Worm (Caenorhabditis elegans) whole organism, late embryonic: Measurements from ENCODE around the gene str-165.
A peak's percentile ranks its signal among the peaks of the same experiment; 100 is the strongest.

Experiments
- C08G9.2 ChIP-seq: sonication (generic microtip); optimal IDR thresholded peaks from 2 replicates; lab custom pipeline; 2016; ENCODE audit warnings: mild to moderate bottlenecking, missing genetic modification characterization, moderate library complexity, missing compliant biosample characterization
- F13H6.1 ChIP-seq: sonication (generic microtip); optimal IDR thresholded peaks from 2 replicates; lab custom pipeline; 2016; ENCODE audit warnings: missing genetic modification characterization, missing compliant biosample characterization
- K02D7.2 ChIP-seq: sonication (generic microtip); optimal IDR thresholded peaks from 2 replicates; lab custom pipeline; 2017; ENCODE audit warnings: mild to moderate bottlenecking, missing genetic modification characterization, missing compliant biosample characterization
- K09A11.1 ChIP-seq: sonication (generic microtip); optimal IDR thresholded peaks from 2 replicates; lab custom pipeline; 2017; ENCODE audit warnings: antibody characterized with exemption, mild to moderate bottlenecking, missing genetic modification characterization, missing compliant biosample characterization; ENCODE audit not compliant: insufficient read depth
- T23F11.4 ChIP-seq: fragments of 200-800 bp; sonication (Bioruptor generic); optimal IDR thresholded peaks from 2 replicates; lab custom pipeline; 2018; ENCODE audit warnings: mild to moderate bottlenecking, missing genetic modification characterization, missing compliant biosample characterization
- Y22D7AL.16 ChIP-seq: sonication (generic microtip); optimal IDR thresholded peaks from 2 replicates; lab custom pipeline; 2016; ENCODE audit warnings: missing genetic modification characterization, missing compliant biosample characterization
- ahr-1 ChIP-seq: sonication (generic microtip); optimal IDR thresholded peaks from 2 replicates; lab custom pipeline; 2016; ENCODE audit warnings: missing genetic modification characterization, missing compliant biosample characterization
- ceh-14 ChIP-seq: sonication (generic microtip); optimal IDR thresholded peaks from 2 replicates; lab custom pipeline; 2016; ENCODE audit warnings: missing genotype, missing genetic modification characterization, missing compliant biosample characterization
- ceh-18 ChIP-seq: sonication (generic microtip); optimal IDR thresholded peaks from 2 replicates; lab custom pipeline; 2016; ENCODE audit warnings: missing genetic modification characterization, missing compliant biosample characterization
- ceh-19 ChIP-seq: fragments of 200-800 bp; sonication (Bioruptor generic); optimal IDR thresholded peaks from 2 replicates; lab custom pipeline; 2018; ENCODE audit warnings: mild to moderate bottlenecking, missing genetic modification characterization, missing compliant biosample characterization
- ceh-30 ChIP-seq: fragments of 150-350 bp; optimal IDR thresholded peaks from 2 replicates; lab custom pipeline; 2014; ENCODE audit warnings: missing biosample characterization, missing genetic modification characterization
- ceh-34 ChIP-seq: sonication (generic microtip); optimal IDR thresholded peaks from 2 replicates; lab custom pipeline; 2016; ENCODE audit warnings: mild to moderate bottlenecking, missing genetic modification characterization, missing compliant biosample characterization
- ceh-45 ChIP-seq: fragments of 200-800 bp; sonication (Bioruptor generic); IDR thresholded peaks from 2 replicates; pipeline ENCODE4 v1.3.6; 2022; ENCODE audit warnings: missing genetic modification reagents, missing genetic modification characterization, missing compliant biosample characterization
- ceh-6 ChIP-seq: fragments of 200-800 bp; sonication (Bioruptor generic); optimal IDR thresholded peaks from 2 replicates; lab custom pipeline; 2018; ENCODE audit warnings: mild to moderate bottlenecking, missing genetic modification characterization, missing compliant biosample characterization
- ceh-9 ChIP-seq: sonication (generic microtip); optimal IDR thresholded peaks from 2 replicates; lab custom pipeline; 2016; ENCODE audit warnings: mild to moderate bottlenecking, missing genetic modification characterization, inconsistent platforms, missing compliant biosample characterization
- che-1 ChIP-seq: sonication (generic microtip); optimal IDR thresholded peaks from 2 replicates; lab custom pipeline; 2016; ENCODE audit warnings: mild to moderate bottlenecking, missing genetic modification characterization, missing compliant biosample characterization
- dmd-4 ChIP-seq: sonication (generic microtip); optimal IDR thresholded peaks from 2 replicates; lab custom pipeline; 2016; ENCODE audit warnings: borderline replicate concordance, missing genetic modification characterization, missing compliant biosample characterization
- eyg-1 ChIP-seq: sonication (generic microtip); optimal IDR thresholded peaks from 2 replicates; lab custom pipeline; 2016; ENCODE audit warnings: missing genotype, missing genetic modification characterization, missing compliant biosample characterization
- hlh-13 ChIP-seq: fragments of 200-800 bp; sonication (Bioruptor generic); optimal IDR thresholded peaks from 2 replicates; lab custom pipeline; 2018; ENCODE audit warnings: mild to moderate bottlenecking, missing genetic modification characterization, missing compliant biosample characterization
- hlh-15 ChIP-seq: sonication (generic microtip); optimal IDR thresholded peaks from 2 replicates; lab custom pipeline; 2016; ENCODE audit warnings: missing genetic modification characterization, missing compliant biosample characterization
- hlh-30 ChIP-seq: sonication (generic microtip); optimal IDR thresholded peaks from 2 replicates; lab custom pipeline; 2017; ENCODE audit warnings: antibody characterized with exemption, missing genetic modification characterization, missing compliant biosample characterization; ENCODE audit not compliant: insufficient read depth
- hlh-6 ChIP-seq: sonication (generic microtip); optimal IDR thresholded peaks from 2 replicates; lab custom pipeline; 2016; ENCODE audit warnings: missing genotype, missing genetic modification characterization, missing compliant biosample characterization
- hlh-8 ChIP-seq: sonication (generic microtip); optimal IDR thresholded peaks from 2 replicates; lab custom pipeline; 2016; ENCODE audit warnings: missing genotype, missing genetic modification characterization, missing compliant biosample characterization
- lin-11 ChIP-seq: fragments of 200-800 bp; sonication (Bioruptor generic); optimal IDR thresholded peaks from 2 replicates; lab custom pipeline; 2018; ENCODE audit warnings: mild to moderate bottlenecking, missing genetic modification characterization, missing compliant biosample characterization
- madf-2 ChIP-seq: sonication (generic microtip); optimal IDR thresholded peaks from 2 replicates; lab custom pipeline; 2017; ENCODE audit warnings: missing genetic modification characterization, missing compliant biosample characterization
- odd-2 ChIP-seq: sonication (generic microtip); optimal IDR thresholded peaks from 2 replicates; lab custom pipeline; 2017; ENCODE audit warnings: antibody characterized with exemption, mild to moderate bottlenecking, missing genetic modification characterization, missing compliant biosample characterization
- pag-3 ChIP-seq: sonication (generic microtip); optimal IDR thresholded peaks from 2 replicates; lab custom pipeline; 2016; ENCODE audit warnings: missing compliant biosample characterization, missing genetic modification characterization, borderline replicate concordance
- pat-9 ChIP-seq: fragments of 200-800 bp; sonication (Bioruptor generic); optimal IDR thresholded peaks from 2 replicates; lab custom pipeline; 2018; ENCODE audit warnings: mild to moderate bottlenecking, missing genetic modification characterization, moderate library complexity, missing compliant biosample characterization
- pha-4 ChIP-seq: fragments of 150-350 bp; optimal IDR thresholded peaks from 2 replicates; lab custom pipeline; 2018; ENCODE audit warnings: missing biosample characterization, missing genetic modification reagents, missing genetic modification characterization
- pqm-1 ChIP-seq: sonication (generic microtip); optimal IDR thresholded peaks from 2 replicates; lab custom pipeline; 2016; ENCODE audit warnings: missing genetic modification characterization, missing compliant biosample characterization
- pros-1 ChIP-seq: fragments of 150-350 bp; optimal IDR thresholded peaks from 2 replicates; lab custom pipeline; 2014; ENCODE audit warnings: missing biosample characterization, missing genetic modification reagents, missing genetic modification characterization
- rnt-1 ChIP-seq: sonication (generic microtip); optimal IDR thresholded peaks from 2 replicates; lab custom pipeline; 2016; ENCODE audit warnings: missing genetic modification characterization, missing compliant biosample characterization
- sdc-2 ChIP-seq: sonication (generic microtip); optimal IDR thresholded peaks from 2 replicates; lab custom pipeline; 2016; ENCODE audit warnings: missing genotype, missing genetic modification characterization, missing compliant biosample characterization
- sox-2 ChIP-seq: fragments of 200-800 bp; sonication (Bioruptor generic); IDR thresholded peaks from 2 replicates; pipeline ENCODE4 v1.3.6; 2022; ENCODE audit warnings: missing genetic modification reagents, missing genetic modification characterization, missing compliant biosample characterization
- sox-4 ChIP-seq: sonication (generic microtip); optimal IDR thresholded peaks from 2 replicates; lab custom pipeline; 2017; ENCODE audit warnings: mild to moderate bottlenecking, missing genetic modification characterization, inconsistent platforms, missing compliant biosample characterization
- tbx-2 ChIP-seq: sonication (generic microtip); optimal IDR thresholded peaks from 2 replicates; lab custom pipeline; 2016; ENCODE audit warnings: missing genetic modification characterization, missing compliant biosample characterization
- tbx-7 ChIP-seq: sonication (generic microtip); optimal IDR thresholded peaks from 2 replicates; lab custom pipeline; 2016; ENCODE audit warnings: missing genotype, missing genetic modification characterization, missing compliant biosample characterization
- ttx-3 ChIP-seq: sonication (generic microtip); optimal IDR thresholded peaks from 2 replicates; lab custom pipeline; 2016; ENCODE audit warnings: missing genetic modification reagents, missing genetic modification characterization, missing compliant biosample characterization
- unc-42 ChIP-seq: sonication (generic microtip); optimal IDR thresholded peaks from 2 replicates; lab custom pipeline; 2016; ENCODE audit warnings: missing genotype, missing genetic modification characterization, missing compliant biosample characterization
- unc-55 ChIP-seq: sonication (generic microtip); optimal IDR thresholded peaks from 2 replicates; lab custom pipeline; 2017; ENCODE audit warnings: missing biosample characterization, missing genetic modification reagents, missing genetic modification characterization
- unc-86 ChIP-seq: sonication (generic microtip); optimal IDR thresholded peaks from 2 replicates; lab custom pipeline; 2016; ENCODE audit warnings: missing genetic modification characterization, missing compliant biosample characterization
- zip-5 ChIP-seq: sonication (generic microtip); optimal IDR thresholded peaks from 2 replicates; lab custom pipeline; 2016; ENCODE audit warnings: missing genetic modification characterization, missing compliant biosample characterization

Gene str-165

DNA sequence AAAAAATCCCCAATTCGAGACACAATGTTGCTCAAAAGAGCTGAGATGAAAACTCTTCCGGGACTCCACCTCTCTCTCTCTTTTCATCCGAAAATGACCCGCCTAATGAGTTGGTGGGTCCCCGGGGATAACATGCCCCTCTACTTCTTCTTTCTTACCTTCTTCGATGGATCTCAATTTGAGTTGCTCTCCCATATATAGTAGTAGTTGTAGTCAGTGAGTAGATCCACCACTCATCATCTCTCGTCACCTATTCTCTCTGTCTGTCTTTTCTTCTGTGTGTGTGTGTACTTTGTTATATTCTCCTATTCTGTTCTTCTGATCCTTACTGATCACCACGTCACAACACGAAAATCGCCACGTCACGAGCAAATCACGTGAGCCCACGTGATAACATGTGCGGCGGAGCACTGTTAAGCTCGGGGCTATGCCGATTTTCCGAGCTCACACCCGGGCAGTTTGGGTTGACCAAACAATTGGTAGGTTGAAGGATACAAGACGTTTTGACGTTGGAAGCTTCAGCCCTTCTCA is 34.6 kb upstream of the str-165 start, which contains the start of gene twk-32:
TSS of gene twk-32 (plus strand) at position 396 of the 531 bp plus-strand sequence.
- TF ChIP-seq hlh-30 (tag; lab: Kevin White, UChicago) (peak; percentile 19), T23F11.4 (GFP tag; lab: Kevin White, UChicago) (no peak)

DNA sequence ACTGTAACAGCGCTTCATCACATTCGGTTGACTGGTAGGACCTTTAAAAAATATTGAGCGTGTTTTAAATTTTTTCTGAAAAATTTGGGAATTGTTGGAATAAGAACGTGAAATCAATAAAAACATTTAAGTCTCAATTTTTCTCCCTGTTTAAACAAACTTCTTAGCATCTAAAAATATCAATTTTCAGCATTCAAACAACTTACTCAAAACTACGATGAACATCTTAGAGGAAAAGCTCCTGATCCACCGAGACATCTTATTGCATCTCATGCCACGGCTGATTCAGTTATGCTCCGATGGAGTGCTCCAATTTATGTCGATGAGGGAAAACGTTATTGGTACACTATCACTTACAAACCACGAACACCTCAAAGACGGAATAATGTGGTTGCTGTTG is 31.7 kb upstream of the str-165 start:
- TF ChIP-seq T23F11.4 (GFP tag; lab: Kevin White, UChicago) = no peak
- no peak for TF ChIP-seq Y22D7AL.16
- no peak for TF ChIP-seq ceh-30 (tag; lab: Kevin White, UChicago)
- TF ChIP-seq ceh-9 (tag; lab: Kevin White, UChicago) = no peak
- no peak for TF ChIP-seq pqm-1 (tag; lab: Kevin White, UChicago)
- no peak for TF ChIP-seq K02D7.2 (tag; lab: Kevin White, UChicago)
- TF ChIP-seq tbx-2 = no peak

DNA sequence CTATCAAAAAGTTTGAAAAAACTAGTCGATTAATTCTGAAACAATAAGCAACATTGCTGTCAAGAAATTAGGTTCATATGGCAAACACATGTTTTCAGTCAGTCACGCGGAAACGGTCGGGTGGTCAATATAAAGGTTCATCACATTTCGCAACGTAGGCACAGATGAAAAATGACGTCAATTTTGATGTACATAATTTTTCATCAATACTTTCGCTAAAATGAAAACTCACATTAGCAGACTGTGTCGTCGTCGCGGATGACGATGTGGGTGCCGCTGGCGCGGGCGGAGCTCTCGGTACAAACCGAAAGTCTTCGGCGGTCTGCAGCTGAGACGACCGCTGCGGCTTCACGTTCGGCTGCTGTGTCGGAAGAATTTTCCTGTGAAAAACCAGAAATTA is 27.0 kb upstream of the str-165 start, which contains the start of gene swan-2:
TSS of gene swan-2 (minus strand) at position 380 of the 400 bp plus-strand sequence.
- TF ChIP-seq hlh-6 (tag; lab: Kevin White, UChicago) = no peak
- TF ChIP-seq ttx-3 = no peak
- TF ChIP-seq sdc-2 = no peak
- no peak for TF ChIP-seq C08G9.2 (tag; lab: Kevin White, UChicago)
- TF ChIP-seq pag-3 (tag; lab: Kevin White, UChicago) = no peak
- no peak for TF ChIP-seq unc-55 (GFP tag; lab: Kevin White, UChicago)
- no peak for TF ChIP-seq hlh-15 (tag; lab: Kevin White, UChicago)
- TF ChIP-seq K09A11.1 (tag; lab: Kevin White, UChicago) = no peak
- no peak for TF ChIP-seq ceh-45 (GFP tag; lab: Robert Waterston, UW)
- TF ChIP-seq tbx-7 = no peak
- no peak for TF ChIP-seq sox-4 (tag; lab: Kevin White, UChicago)
- TF ChIP-seq ceh-30 (tag; lab: Kevin White, UChicago) = no peak
- no peak for TF ChIP-seq F13H6.1 (tag; lab: Kevin White, UChicago)
- TF ChIP-seq hlh-8 (tag; lab: Kevin White, UChicago) = no peak

DNA sequence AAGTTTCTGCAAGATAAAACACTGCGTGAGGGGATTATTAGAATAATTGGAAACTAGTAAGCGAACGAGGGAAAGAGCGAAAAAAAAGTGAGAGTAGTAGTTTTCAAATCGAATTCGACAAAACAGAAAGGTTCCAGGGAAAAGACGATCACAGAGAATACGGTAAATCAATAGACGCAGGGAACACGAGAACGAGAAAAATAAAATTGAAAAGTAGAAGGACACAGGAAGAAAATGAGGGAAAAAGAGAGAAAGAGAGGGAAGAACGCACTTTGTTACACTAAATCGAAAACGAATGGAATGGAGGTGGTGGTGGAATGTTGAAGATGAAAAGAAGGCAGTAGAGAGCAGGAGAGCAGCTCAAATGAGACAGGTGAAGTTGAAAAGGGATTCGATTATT is 23.7 kb upstream of the str-165 start, which contains the start of gene swan-1:
TSS of gene swan-1 (minus strand) at position 6 of the 400 bp plus-strand sequence.
- TF ChIP-seq K02D7.2 (tag; lab: Kevin White, UChicago) (no peak), pha-4 (tag; lab: Kevin White, UChicago) (no peak), madf-2 (tag; lab: Kevin White, UChicago) (no peak), dmd-4 (tag; lab: Kevin White, UChicago) (no peak), ceh-19 (GFP tag; lab: Kevin White, UChicago) (no peak), F13H6.1 (tag; lab: Kevin White, UChicago) (no peak), ceh-14 (tag; lab: Kevin White, UChicago) (no peak), ceh-6 (GFP tag; lab: Kevin White, UChicago) (no peak), ttx-3 (no peak), ceh-18 (tag; lab: Kevin White, UChicago) (no peak), zip-5 (no peak), hlh-15 (tag; lab: Kevin White, UChicago) (no peak), unc-86 (tag; lab: Kevin White, UChicago) (no peak), tbx-7 (no peak), sox-2 (no peak), ceh-34 (no peak), odd-2 (tag; lab: Kevin White, UChicago) (no peak)

DNA sequence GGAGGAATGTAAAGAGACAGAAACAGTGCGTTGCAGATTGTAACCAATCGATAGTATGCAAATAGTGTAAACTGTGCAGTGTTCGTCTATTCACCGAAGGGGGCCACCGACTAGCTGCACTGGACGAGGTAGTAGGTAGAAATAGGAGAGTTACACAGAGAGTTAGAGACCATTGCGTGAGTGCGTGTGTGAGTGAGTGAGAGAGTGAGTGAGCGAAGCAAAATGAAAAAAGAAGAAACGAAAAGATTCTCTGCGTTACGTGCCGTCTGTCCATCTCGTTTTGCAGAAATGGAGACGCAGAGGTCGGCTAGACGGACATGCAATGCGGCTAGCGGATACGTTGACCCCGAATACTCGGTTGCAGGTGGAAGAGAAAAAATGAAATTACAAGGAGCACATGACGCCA is 22.4 kb upstream of the str-165 start:
- TF ChIP-seq zip-5 (no peak), ahr-1 (tag; lab: Kevin White, UChicago) (no peak), lin-11 (tag; lab: Kevin White, UChicago) (no peak), pros-1 (tag; lab: Kevin White, UChicago) (peak; percentile 49), rnt-1 (tag; lab: Kevin White, UChicago) (peak; percentile 39), eyg-1 (no peak), hlh-13 (GFP tag; lab: Kevin White, UChicago) (no peak), hlh-15 (tag; lab: Kevin White, UChicago) (no peak), F13H6.1 (tag; lab: Kevin White, UChicago) (peak; percentile 33), ceh-19 (GFP tag; lab: Kevin White, UChicago) (no peak), hlh-30 (tag; lab: Kevin White, UChicago) (peak; percentile 59), pat-9 (tag; lab: Kevin White, UChicago) (no peak), unc-86 (tag; lab: Kevin White, UChicago) (no peak), ceh-18 (tag; lab: Kevin White, UChicago) (peak; percentile 72), che-1 (tag; lab: Kevin White, UChicago) (no peak), dmd-4 (tag; lab: Kevin White, UChicago) (no peak), ceh-45 (GFP tag; lab: Robert Waterston, UW) (no peak), C08G9.2 (tag; lab: Kevin White, UChicago) (no peak), unc-42 (tag; lab: Kevin White, UChicago) (peak; percentile 53)
